Worm (Caenorhabditis elegans) whole organism, L4 larva: ENCODE results near the gene dohh-1.

Experiments used
- D1046.2 ChIP-seq: fragments of 200-800 bp; sonication (Bioruptor generic); IDR thresholded peaks from 2 replicates; pipeline ENCODE4 v1.3.6; 2022; ENCODE audit warnings: missing genetic modification characterization, missing compliant biosample characterization
- F10B5.3 ChIP-seq: sonication (generic microtip); optimal IDR thresholded peaks from 2 replicates; lab custom pipeline; 2016; ENCODE audit warnings: mild to moderate bottlenecking, missing genetic modification characterization, missing compliant biosample characterization
- F44E2.7 ChIP-seq: fragments of 200-800 bp; sonication (Bioruptor generic); IDR thresholded peaks from 2 replicates; pipeline ENCODE4 v2.1.2; 2022; ENCODE audit warnings: missing genetic modification characterization, missing compliant biosample characterization
- R02D3.7 ChIP-seq: fragments of 150-350 bp; sonication (generic microtip); optimal IDR thresholded peaks from 3 replicates; lab custom pipeline; 2014; ENCODE audit warnings: missing biosample characterization, missing genetic modification characterization
- T20F7.1 ChIP-seq: fragments of 200-800 bp; sonication (Bioruptor generic); optimal IDR thresholded peaks from 2 replicates; lab custom pipeline; 2018; ENCODE audit warnings: mild to moderate bottlenecking, missing genetic modification characterization, missing compliant biosample characterization
- Y5F2A.4 ChIP-seq: fragments of 200-800 bp; sonication (Bioruptor generic); optimal IDR thresholded peaks from 2 replicates; lab custom pipeline; 2018; ENCODE audit warnings: mild to moderate bottlenecking, missing genetic modification characterization, missing compliant biosample characterization
- Y75B8A.6 ChIP-seq: fragments of 200-800 bp; sonication (Bioruptor generic); IDR thresholded peaks from 2 replicates; pipeline ENCODE4 v1.3.6; 2022; ENCODE audit warnings: missing genetic modification reagents, missing genetic modification characterization, missing compliant biosample characterization
- ZK337.2 ChIP-seq: fragments of 200-800 bp; sonication (Bioruptor generic); IDR thresholded peaks from 2 replicates; pipeline ENCODE4 v1.3.6; 2022; ENCODE audit warnings: missing genetic modification reagents, missing genetic modification characterization, missing compliant biosample characterization
- ZK546.5 ChIP-seq, 2 experiments: sonication (generic microtip); optimal IDR thresholded peaks; 2 replicates each; lab custom pipeline; 2017; ENCODE audit warnings: missing biosample characterization in 2 of 2, missing genetic modification characterization in 2 of 2
- aha-1 ChIP-seq: fragments of 150-350 bp; peaks from one replicate; lab custom pipeline; 2014; ENCODE audit warnings: missing biosample characterization, missing genetic modification characterization
- arid-1 ChIP-seq: fragments of 200-800 bp; sonication (Bioruptor generic); conservative IDR thresholded peaks from 2 replicates; pipeline ENCODE4 v1.3.6; 2022; ENCODE audit warnings: missing genetic modification reagents, missing genetic modification characterization, missing compliant biosample characterization
- ceh-20 ChIP-seq: fragments of 200-800 bp; sonication (Bioruptor generic); IDR thresholded peaks from 2 replicates; pipeline ENCODE4 v1.3.6; 2022; ENCODE audit warnings: missing genetic modification reagents, missing genetic modification characterization, missing compliant biosample characterization
- ceh-28 ChIP-seq: fragments of 150-350 bp; optimal IDR thresholded peaks from 2 replicates; lab custom pipeline; 2014; ENCODE audit warnings: missing biosample characterization, missing genetic modification reagents, missing genetic modification characterization
- ceh-32 ChIP-seq: sonication (generic microtip); optimal IDR thresholded peaks from 2 replicates; lab custom pipeline; 2016; ENCODE audit warnings: mild to moderate bottlenecking, missing genetic modification characterization, missing compliant biosample characterization; ENCODE audit not compliant: poor library complexity
- cey-2 ChIP-seq: sonication (generic microtip); optimal IDR thresholded peaks from 3 replicates; lab custom pipeline; 2017; ENCODE audit warnings: missing genetic modification characterization, mild to moderate bottlenecking, missing compliant biosample characterization, antibody characterized with exemption, borderline replicate concordance; ENCODE audit not compliant: insufficient read depth
- ctbp-1 ChIP-seq: fragments of 200-800 bp; sonication (Bioruptor generic); IDR thresholded peaks from 2 replicates; pipeline ENCODE4 v1.3.6; 2022; ENCODE audit warnings: missing genetic modification reagents, missing genetic modification characterization, missing compliant biosample characterization
- dmd-6 ChIP-seq: fragments of 200-800 bp; sonication (Bioruptor generic); IDR thresholded peaks from 2 replicates; pipeline ENCODE4 v1.3.6; 2022; ENCODE audit warnings: missing genetic modification reagents, missing genetic modification characterization, missing compliant biosample characterization
- dmd-9 ChIP-seq: fragments of 200-800 bp; sonication (Bioruptor generic); IDR thresholded peaks from 2 replicates; pipeline ENCODE4 v1.3.6; 2022; ENCODE audit warnings: missing genetic modification reagents, missing genetic modification characterization, missing compliant biosample characterization
- duxl-1 ChIP-seq: sonication (generic microtip); optimal IDR thresholded peaks from 2 replicates; lab custom pipeline; 2016; ENCODE audit warnings: mild to moderate bottlenecking, missing genetic modification characterization, moderate library complexity, missing compliant biosample characterization; ENCODE audit not compliant: poor library complexity
- dve-1 ChIP-seq: sonication (generic microtip); optimal IDR thresholded peaks from 2 replicates; lab custom pipeline; 2017; ENCODE audit warnings: antibody characterized with exemption, mild to moderate bottlenecking, missing genetic modification characterization, missing compliant biosample characterization; ENCODE audit not compliant: insufficient read depth
- egl-27 ChIP-seq: sonication (generic microtip); optimal IDR thresholded peaks from 3 replicates; lab custom pipeline; 2017; ENCODE audit warnings: missing biosample characterization, missing genetic modification reagents, missing genetic modification characterization
- fkh-10 ChIP-seq: fragments of 150-350 bp; optimal IDR thresholded peaks from 2 replicates; lab custom pipeline; 2014; ENCODE audit warnings: missing biosample characterization, missing genetic modification reagents, missing genetic modification characterization
- gei-8 ChIP-seq: fragments of 200-800 bp; sonication (Bioruptor generic); optimal IDR thresholded peaks from 2 replicates; lab custom pipeline; 2018; ENCODE audit warnings: mild to moderate bottlenecking, missing genetic modification characterization, missing compliant biosample characterization
- hif-1 ChIP-seq, 2 experiments: sonication (generic microtip); optimal IDR thresholded peaks; 2 replicates each; lab custom pipeline; 2016 to 2017; ENCODE audit warnings: missing compliant biosample characterization in 2 of 2, missing genetic modification characterization in 2 of 2, missing genetic modification reagents in 2 of 2, missing genotype in 2 of 2, mild to moderate bottlenecking in 1 of 2
- hlh-30 ChIP-seq: sonication (generic microtip); optimal IDR thresholded peaks from 2 replicates; lab custom pipeline; 2017; ENCODE audit warnings: antibody characterized with exemption, mild to moderate bottlenecking, missing genetic modification characterization, missing compliant biosample characterization; ENCODE audit not compliant: insufficient read depth
- hmg-1.1 ChIP-seq: fragments of 200-800 bp; sonication (Bioruptor generic); IDR thresholded peaks from 2 replicates; pipeline ENCODE4 v1.3.6; 2022; ENCODE audit warnings: missing genetic modification reagents, missing genetic modification characterization, missing compliant biosample characterization
- lim-7 ChIP-seq: fragments of 200-800 bp; sonication (Bioruptor generic); IDR thresholded peaks from 2 replicates; pipeline ENCODE4 v1.3.6; 2022; ENCODE audit warnings: missing genetic modification characterization, missing compliant biosample characterization
- lir-3 ChIP-seq: sonication (generic microtip); optimal IDR thresholded peaks from 2 replicates; lab custom pipeline; 2016; ENCODE audit warnings: mild to moderate bottlenecking, missing genetic modification characterization, missing compliant biosample characterization
- lsy-2 ChIP-seq, 2 experiments: fragments of 150-350 bp in 1 of 2; sonication (generic microtip) in 1 of 2; optimal IDR thresholded peaks; 2 replicates each; lab custom pipeline; 2014 to 2017; ENCODE audit warnings: missing biosample characterization in 2 of 2, missing genetic modification characterization in 2 of 2
- madf-5 ChIP-seq, 2 experiments: fragments of 200-800 bp; sonication (Bioruptor generic); IDR thresholded peaks; 2 replicates each; pipeline ENCODE4 v1.3.6; 2022; ENCODE audit warnings: missing compliant biosample characterization in 2 of 2, missing genetic modification characterization in 2 of 2
- mep-1 ChIP-seq: fragments of 150-350 bp; sonication (generic microtip); optimal IDR thresholded peaks from 3 replicates; lab custom pipeline; 2014; ENCODE audit warnings: missing biosample characterization, missing genetic modification characterization
- mxl-3 ChIP-seq: fragments of 200-800 bp; sonication (Bioruptor generic); optimal IDR thresholded peaks from 2 replicates; lab custom pipeline; 2018; ENCODE audit warnings: mild to moderate bottlenecking, missing genetic modification characterization, missing compliant biosample characterization
- nhr-42 ChIP-seq: fragments of 200-800 bp; sonication (Bioruptor generic); IDR thresholded peaks from 2 replicates; pipeline ENCODE4 v1.3.6; 2022; ENCODE audit warnings: missing genetic modification characterization, missing compliant biosample characterization
- nhr-77 ChIP-seq: fragments of 150-350 bp; optimal IDR thresholded peaks from 2 replicates; lab custom pipeline; 2014; ENCODE audit warnings: missing biosample characterization, missing genetic modification characterization
- pha-4 ChIP-seq, 2 experiments: fragments of 150-350 bp in 1 of 2; fragments of 200-800 bp in 1 of 2; sonication (Bioruptor generic) in 1 of 2; IDR thresholded peaks in 1 of 2; optimal IDR thresholded peaks in 1 of 2; 2 replicates each; pipeline versions ENCODE4 v1.3.6 to Lab custom; 2014 to 2022; ENCODE audit warnings: missing genetic modification characterization in 2 of 2, missing genetic modification reagents in 2 of 2, missing biosample characterization in 1 of 2, missing compliant biosample characterization in 1 of 2
- php-3 ChIP-seq: fragments of 200-800 bp; sonication (Bioruptor generic); IDR thresholded peaks from 2 replicates; pipeline ENCODE4 v1.3.6; 2022; ENCODE audit warnings: missing genetic modification reagents, missing genetic modification characterization, missing compliant biosample characterization
- set-16 ChIP-seq: fragments of 200-800 bp; sonication (Bioruptor generic); IDR thresholded peaks from 2 replicates; pipeline ENCODE4 v1.3.6; 2022; ENCODE audit warnings: missing genetic modification reagents, missing genetic modification characterization, missing compliant biosample characterization
- snpc-1.2 ChIP-seq: fragments of 200-800 bp; sonication (Bioruptor generic); IDR thresholded peaks from 2 replicates; pipeline ENCODE4 v1.3.6; 2022; ENCODE audit warnings: missing genetic modification reagents, missing genetic modification characterization, missing compliant biosample characterization
- tag-97 ChIP-seq: fragments of 200-800 bp; sonication (Bioruptor generic); IDR thresholded peaks from 2 replicates; pipeline ENCODE4 v1.3.6; 2022; ENCODE audit warnings: missing genetic modification characterization, missing compliant biosample characterization
- unc-39 ChIP-seq: sonication (generic microtip); optimal IDR thresholded peaks from 2 replicates; lab custom pipeline; 2017; ENCODE audit warnings: missing biosample characterization, missing genetic modification characterization
- unc-62 ChIP-seq, 3 experiments: fragments of 150-350 bp in 1 of 3; sonication (generic microtip); optimal IDR thresholded peaks in 2 of 3; peaks in 1 of 3; 1 replicate in 1 of 3; 2 replicates in 2 of 3; lab custom pipeline; 2014 to 2017; ENCODE audit warnings: missing biosample characterization in 3 of 3, missing genetic modification characterization in 3 of 3, missing genetic modification reagents in 3 of 3, missing genotype in 1 of 3
- vab-7 ChIP-seq: fragments of 200-800 bp; sonication (Bioruptor generic); IDR thresholded peaks from 2 replicates; pipeline ENCODE4 v1.3.6; 2022; ENCODE audit warnings: missing genetic modification reagents, missing genetic modification characterization, missing compliant biosample characterization
- zag-1 ChIP-seq: fragments of 150-350 bp; optimal IDR thresholded peaks from 2 replicates; lab custom pipeline; 2014; ENCODE audit warnings: missing biosample characterization, missing genetic modification characterization
- zip-11 ChIP-seq: fragments of 200-800 bp; sonication (Bioruptor generic); IDR thresholded peaks from 2 replicates; pipeline ENCODE4 v1.3.6; 2022; ENCODE audit warnings: missing genetic modification characterization, missing compliant biosample characterization
- zip-2 ChIP-seq: fragments of 150-350 bp; optimal IDR thresholded peaks from 2 replicates; lab custom pipeline; 2014; ENCODE audit warnings: missing biosample characterization, missing genetic modification characterization

dohh-1 gene

DNA sequence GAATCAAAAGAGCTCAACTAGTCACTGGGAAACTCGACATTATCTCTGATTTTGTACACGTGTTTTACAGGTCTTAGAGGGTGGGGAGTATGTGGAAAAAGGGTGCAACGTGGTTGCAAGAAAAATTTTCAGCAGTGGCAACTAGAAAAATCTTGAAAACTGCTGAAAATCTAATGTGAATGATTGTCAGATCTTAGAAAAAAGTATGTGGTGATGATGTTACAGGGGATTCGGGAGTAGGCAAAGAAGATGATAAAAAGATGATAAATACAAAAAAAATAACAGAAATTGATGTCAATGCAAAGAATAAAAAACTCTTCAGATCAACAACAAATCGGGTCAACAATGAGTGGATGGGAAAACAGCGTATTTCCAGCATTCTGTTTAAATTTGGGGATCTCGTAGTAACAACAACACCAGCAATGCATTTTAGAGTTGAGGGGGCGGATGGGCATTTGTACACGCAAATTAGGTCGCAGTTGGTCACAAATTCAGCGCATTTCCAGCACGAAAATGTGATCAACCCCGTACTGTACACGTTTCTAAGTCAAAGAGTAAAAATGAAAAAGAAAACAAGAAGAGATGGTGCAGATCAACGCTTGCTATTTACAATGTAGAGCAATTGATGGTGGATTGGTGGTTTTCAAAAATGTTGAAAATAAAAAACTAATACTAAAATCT, 36.2 kb upstream of the dohh-1 start (continued):
- TF ChIP-seq mep-1 (tag; lab: Kevin White, UChicago) (peak; percentile 17), Y5F2A.4 (GFP tag; lab: Kevin White, UChicago) (peak; percentile 8), dmd-6 (peak; percentile 14), unc-62 (GFP tag; optimal IDR thresholded peaks at IDR 0.05 in 1 of 2; lab: Kevin White, UChicago) (peak in 1 of 2 experiments; percentile 22), unc-62 (tag; optimal IDR thresholded peaks at IDR 0.05; lab: Kevin White, UChicago) (no peak), aha-1 (peak; percentile 95), fkh-10 (GFP tag; lab: Kevin White, UChicago) (no peak), unc-39 (peak; percentile 2), cey-2 (tag; lab: Kevin White, UChicago) (peak; percentile 23), hlh-30 (tag; lab: Kevin White, UChicago) (peak; percentile 22), F44E2.7 (peak; percentile 80)

DNA sequence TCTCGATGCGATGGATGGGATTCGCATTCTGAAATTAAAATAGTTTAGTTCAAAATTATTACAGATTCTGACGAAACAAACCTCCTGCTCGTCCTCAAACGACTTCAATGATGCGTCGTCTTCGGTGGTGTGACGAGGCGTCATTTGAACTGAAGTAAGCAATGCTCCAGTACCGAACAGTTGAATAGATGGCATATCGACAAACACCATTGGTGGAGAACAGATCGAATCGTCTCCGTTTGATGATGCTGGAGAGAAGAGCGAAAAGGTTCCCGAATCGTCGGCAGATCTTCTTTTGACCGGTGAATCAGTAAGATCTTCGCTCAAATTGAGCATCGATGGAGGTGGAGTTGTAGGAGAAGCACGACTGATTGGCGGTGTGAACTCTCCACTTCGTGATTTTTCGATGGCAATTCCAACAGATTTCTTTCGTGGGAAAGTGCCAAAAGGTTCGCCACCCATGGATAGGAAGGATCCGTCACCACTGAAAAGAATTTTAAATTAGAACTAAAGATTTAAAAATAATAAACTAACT, 35.3 kb upstream of the dohh-1 start:
- TF ChIP-seq hmg-1.1 (GFP tag; lab: Robert Waterston, UW) (peak; percentile 21; the same call in 1 of the 2 replicates), gei-8 (no peak), D1046.2 (peak; percentile 10; the same call in 1 of the 2 replicates), duxl-1 (peak; percentile 25), nhr-77 (tag; lab: Kevin White, UChicago) (no peak), php-3 (GFP tag; lab: Robert Waterston, UW) (no peak), pha-4 (GFP tag; IDR thresholded peaks at IDR 0.05; lab: Robert Waterston, UW) (peak; percentile 56), pha-4 (tag; optimal IDR thresholded peaks at IDR 0.05; lab: Kevin White, UChicago) (no peak), ZK337.2 (0 out of 2 replicates have a peak, but pooled peaks have one; percentile 5), ceh-28 (no peak), zip-11 (GFP tag; lab: Robert Waterston, UW) (no peak), ceh-32 (no peak), R02D3.7 (no peak), hlh-30 (tag; lab: Kevin White, UChicago) (no peak), hif-1 (tag; optimal IDR thresholded peaks at IDR 0.05; lab: Kevin White, UChicago) (no peak), nhr-42 (GFP tag; lab: Robert Waterston, UW) (no peak), zip-2 (tag; lab: Kevin White, UChicago) (no peak), vab-7 (GFP tag; lab: Robert Waterston, UW) (no peak), T20F7.1 (GFP tag; lab: Kevin White, UChicago) (no peak), fkh-10 (GFP tag; lab: Kevin White, UChicago) (no peak), ctbp-1 (no peak), arid-1 (GFP tag; lab: Robert Waterston, UW) (peak; percentile 5; the same call in 1 of the 2 replicates), madf-5 (GFP tag; IDR thresholded peaks at IDR 0.05; lab: Robert Waterston, UW) (0 out of 4 replicates have a peak, but pooled peaks of 1 of the 2 experiments have one; percentile 65), ZK546.5 (tag; optimal IDR thresholded peaks at IDR 0.05; lab: Kevin White, UChicago) (no peak), dmd-9 (GFP tag; lab: Robert Waterston, UW) (no peak), lim-7 (peak; percentile 2; the same call in 1 of the 2 replicates), mxl-3 (GFP tag; lab: Kevin White, UChicago) (no peak), F10B5.3 (no peak), tag-97 (GFP tag; lab: Robert Waterston, UW) (no peak), snpc-1.2 (no peak), set-16 (GFP tag; lab: Robert Waterston, UW) (peak; percentile 38; the same call in 1 of the 2 replicates), unc-62 (GFP tag; optimal IDR thresholded peaks at IDR 0.05 in 1 of 2; lab: Kevin White, UChicago) (peak in 1 of 2 experiments; percentile 74), unc-62 (tag; optimal IDR thresholded peaks at IDR 0.05; lab: Kevin White, UChicago) (no peak), lsy-2 (tag; optimal IDR thresholded peaks at IDR 0.05; lab: Kevin White, UChicago) (no peak), egl-27 (no peak), lir-3 (tag; lab: Kevin White, UChicago) (no peak), Y75B8A.6 (GFP tag; lab: Robert Waterston, UW) (0 out of 2 replicates have a peak, but pooled peaks have one; percentile 38), dve-1 (tag; lab: Kevin White, UChicago) (peak; percentile 3), zag-1 (tag; lab: Kevin White, UChicago) (no peak), ceh-20 (GFP tag; lab: Robert Waterston, UW) (no peak)
